In the genomic region with DNA sequence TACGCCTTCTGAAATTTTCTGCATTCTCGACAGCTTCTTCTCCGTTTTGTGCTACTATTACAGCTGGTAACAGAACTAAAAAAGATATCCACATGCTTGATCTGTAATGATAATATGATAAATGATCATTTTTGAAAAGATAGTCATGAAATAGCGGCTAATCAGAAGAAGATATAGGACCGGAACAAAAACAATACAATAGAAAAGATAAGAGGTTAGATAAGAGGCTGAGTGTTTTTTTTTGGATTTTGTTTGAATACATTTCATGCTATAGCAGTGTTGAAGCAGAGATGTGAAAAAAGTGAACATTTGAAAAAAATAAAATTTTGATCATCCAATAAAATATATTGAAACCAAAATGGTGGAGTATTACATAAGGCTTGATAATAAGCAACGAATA, we compare ENCODE assay signal across 2 worm cellular contexts.
TF ChIP-seq lines count a peak whose summit lies in the region.

TSS of gene F46C8.8 (minus strand) at position 101 of the 400 bp plus-strand sequence.

TF ChIP-seq in whole organism, L1 larva, 84 proteins besides CTCF, POLR2A, EP300 and RAD21:
- TF ChIP-seq elt-3 (tag; optimal IDR thresholded peaks at IDR 0.05; lab: Kevin White, UChicago) (peak in 1 of 6 experiments; percentile 10), C34B4.2 (tag; optimal IDR thresholded peaks at IDR 0.05; lab: Kevin White, UChicago) (no peak), nhr-85 (tag; lab: Kevin White, UChicago) (peak; percentile 55)

TF ChIP-seq in whole organism, L4 larva, 104 proteins besides CTCF, POLR2A, EP300 and RAD21:
- TF ChIP-seq nhr-28 (tag; optimal IDR thresholded peaks at IDR 0.05; lab: Kevin White, UChicago) (peak; percentile 4), mxl-3 (GFP tag; optimal IDR thresholded peaks at IDR 0.05; lab: Kevin White, UChicago) (no peak)

Comparison
In these comparisons a context has a peak if more than half of its experiments do, and no peak if none do; other contexts are left out.
1. Of the 29 proteins assayed by ChIP-seq in both whole organism, L4 larva and whole organism, L1 larva: peak only in whole organism, L4 larva: nhr-28; only in whole organism, L1 larva: none; in both: none; in neither: 28.